Fruit fly (Drosophila melanogaster): ENCODE results near the gene Fim.

The Fim gene

DNA sequence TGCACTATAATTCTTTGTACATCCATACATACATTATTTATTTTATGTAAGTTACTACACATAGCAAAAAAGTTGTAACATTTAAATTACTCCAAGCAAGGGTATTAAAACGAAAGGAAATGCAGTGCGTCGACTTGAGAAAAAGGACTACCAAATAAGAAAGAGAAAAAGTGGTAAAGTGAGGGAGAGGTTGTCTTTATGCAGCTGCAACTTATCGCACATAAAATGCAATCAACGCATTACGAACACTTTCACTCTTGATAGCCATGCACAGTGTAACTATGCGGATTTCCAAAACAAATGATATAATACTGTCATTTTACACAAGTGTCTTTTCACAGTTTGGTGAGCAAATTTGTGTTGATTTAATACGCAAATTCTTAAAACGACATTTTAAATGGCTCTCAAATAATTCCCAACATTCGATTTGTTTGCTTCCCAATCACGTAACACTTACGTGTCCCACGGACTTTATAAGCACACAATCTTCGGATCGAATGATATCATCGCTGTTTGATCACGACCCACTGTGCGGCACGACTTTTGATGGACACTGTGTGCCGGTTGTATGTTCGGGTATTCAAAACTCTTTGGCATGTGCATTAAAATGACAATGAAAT is 4.5 kb downstream of the Fim start (continued):
- TF ChIP-seq CG1603 (tag; optimal IDR thresholded peaks at IDR 0.05) (peak; percentile 73), her (GFP tag; optimal IDR thresholded peaks at IDR 0.05) (no peak), CG2678 (tag; optimal IDR thresholded peaks at IDR 0.05) (peak; percentile 43), Meics (GFP tag; optimal IDR thresholded peaks at IDR 0.05) (no peak), prd (optimal IDR thresholded peaks at IDR 0.05) (no peak), prd (GFP tag; IDR thresholded peaks at IDR 0.05) (peak; percentile 52; the same call in 2 of the 3 replicates), CG9932 (GFP tag; IDR thresholded peaks at IDR 0.05) (no peak; the same call in 1 of the 2 replicates), CG9817 (tag; optimal IDR thresholded peaks at IDR 0.05) (no peak), Fer1 (GFP tag; optimal IDR thresholded peaks at IDR 0.05) (no peak), yki (optimal IDR thresholded peaks at IDR 0.05) (no peak), CG4328 (GFP tag; optimal IDR thresholded peaks at IDR 0.05) (no peak), zfh1 (GFP tag; IDR thresholded peaks at IDR 0.05) (peak; percentile 17; the same call in 1 of the 3 replicates), unpg (GFP tag; optimal IDR thresholded peaks at IDR 0.05) (peak; percentile 42), CG2199 (GFP tag; IDR thresholded peaks at IDR 0.05) (no peak), Ets65A (GFP tag) (peak; percentile 65), lmd (GFP tag; IDR thresholded peaks at IDR 0.05) (peak; percentile 50; the same call in 1 of the 2 replicates), CG10209 (GFP tag; optimal IDR thresholded peaks at IDR 0.05) (no peak), pita (GFP tag; optimal IDR thresholded peaks at IDR 0.05) (no peak)

dm6 chrX:17296283-17297069 is 5.3 kb downstream of the Fim start:
- no peak for TF ChIP-seq wor (GFP tag; IDR thresholded peaks at IDR 0.05)
- no peak for TF ChIP-seq Awh (GFP tag; IDR thresholded peaks at IDR 0.05)
- TF ChIP-seq ci (GFP tag; IDR thresholded peaks at IDR 0.05): 0 out of 3 replicates have a peak, but pooled peaks have one; percentile 12
- no peak for TF ChIP-seq jumu (GFP tag; optimal IDR thresholded peaks at IDR 0.05)
- peak; percentile 18 for TF ChIP-seq Med (GFP tag)
- TF ChIP-seq sens (GFP tag): peak; percentile 70
- TF ChIP-seq twi (tag; optimal IDR thresholded peaks at IDR 0.05): no peak
- TF ChIP-seq Asciz (GFP tag; optimal IDR thresholded peaks at IDR 0.05): peak; percentile 10
- TF ChIP-seq Oaz (GFP tag; IDR thresholded peaks at IDR 0.05): no peak
- TF ChIP-seq CG10543 (GFP tag; optimal IDR thresholded peaks at IDR 0.05): no peak
- no peak for TF ChIP-seq hkb (optimal IDR thresholded peaks at IDR 0.05)
- TF ChIP-seq hkb (GFP tag; IDR thresholded peaks at IDR 0.05): no peak
- no peak for TF ChIP-seq CG11696 (GFP tag; IDR thresholded peaks at IDR 0.05)
- peak; percentile 95 for TF ChIP-seq CG15514 (GFP tag; optimal IDR thresholded peaks at IDR 0.05)
- no peak for TF ChIP-seq B-H1 (GFP tag; IDR thresholded peaks at IDR 0.05)
- TF ChIP-seq CG6689 (GFP tag; IDR thresholded peaks at IDR 0.05): 0 out of 2 replicates have a peak, but pooled peaks have one; percentile 5
- peak; percentile 21 for TF ChIP-seq CG6813 (GFP tag; optimal IDR thresholded peaks at IDR 0.05)
- TF ChIP-seq mam (GFP tag; optimal IDR thresholded peaks at IDR 0.05): no peak
- TF ChIP-seq CG10321 (GFP tag; IDR thresholded peaks at IDR 0.05): no peak
- TF ChIP-seq Ravus (GFP tag; IDR thresholded peaks at IDR 0.05): no peak
- TF ChIP-seq crol (GFP tag; IDR thresholded peaks at IDR 0.05): peak; percentile 43
- peak; percentile 56 for TF ChIP-seq kni (GFP tag; optimal IDR thresholded peaks at IDR 0.05)
- TF ChIP-seq Rfx (GFP tag; IDR thresholded peaks at IDR 0.05): 0 out of 2 replicates have a peak, but pooled peaks have one; percentile 11
- TF ChIP-seq tin (GFP tag; optimal IDR thresholded peaks at IDR 0.05): no peak

Data from whole organism, embryonic.